Worm (Caenorhabditis elegans): Measurements from ENCODE around the gene sms-5.

ce11 chrII:484328-484916 lies 10.8 kb upstream of the sms-5 start, which contains the start of the genes gldi-1 and prp-21:
- TF ChIP-seq nhr-28 (tag; optimal IDR thresholded peaks at IDR 0.05) (no peak), nhr-76 (tag; optimal IDR thresholded peaks at IDR 0.05) (no peak), nhr-12 (tag; optimal IDR thresholded peaks at IDR 0.05) (no peak)

Data from whole organism, mixed stage, embryonic.